Worm (Caenorhabditis elegans): ENCODE results near the gene myo-6.
A peak's percentile ranks its signal among the peaks of the same experiment; 100 is the strongest.

Gene myo-6

ce11 chrIII:13409498-13409897 is at the start of gene myo-6:
Gene myo-6 (plus strand): TSS chrIII:13409798.
- no peak for TF ChIP-seq ceh-36 (tag; optimal IDR thresholded peaks at IDR 0.05)
- no peak for TF ChIP-seq pes-1 (GFP tag; IDR thresholded peaks at IDR 0.05)
- TF ChIP-seq hnd-1 (tag; optimal IDR thresholded peaks at IDR 0.05): no peak
- no peak for TF ChIP-seq hmbx-1 (tag; optimal IDR thresholded peaks at IDR 0.05)
- TF ChIP-seq scrt-1 (GFP tag; IDR thresholded peaks at IDR 0.05): no peak
- TF ChIP-seq ets-7 (tag; optimal IDR thresholded peaks at IDR 0.05): no peak
- no peak for TF ChIP-seq tbx-11 (GFP tag; IDR thresholded peaks at IDR 0.05)
- TF ChIP-seq hmg-4 (GFP tag; optimal IDR thresholded peaks at IDR 0.05): no peak
- no peak for TF ChIP-seq ceh-13 (GFP tag; optimal IDR thresholded peaks at IDR 0.05)
- TF ChIP-seq B0310.2 (tag; optimal IDR thresholded peaks at IDR 0.05): no peak
- no peak for TF ChIP-seq ama-1 (optimal IDR thresholded peaks at IDR 0.05)
- TF ChIP-seq F13C5.2 (tag; optimal IDR thresholded peaks at IDR 0.05): no peak

ce11 chrIII:13359847-13360246 is 49.8 kb upstream of the myo-6 start:
- TF ChIP-seq sea-1 (GFP tag; conservative IDR thresholded peaks at IDR 0.05) (no peak), F13C5.2 (tag; optimal IDR thresholded peaks at IDR 0.05) (peak; percentile 25), tbx-37 (GFP tag; conservative IDR thresholded peaks at IDR 0.05) (peak; percentile 19; the same call in 1 of the 2 replicates), hnd-1 (tag; optimal IDR thresholded peaks at IDR 0.05) (no peak), hmg-4 (GFP tag; optimal IDR thresholded peaks at IDR 0.05) (peak; percentile 50), ceh-13 (GFP tag; optimal IDR thresholded peaks at IDR 0.05) (no peak)

- no peak for TF ChIP-seq sea-1 (GFP tag; conservative IDR thresholded peaks at IDR 0.05)
- TF ChIP-seq tbx-37 (GFP tag; conservative IDR thresholded peaks at IDR 0.05): no peak
Measured at ce11 chrIII:13370980-13371379, 38.6 kb upstream of the myo-6 start, which contains the start of gene T03F6.9. Gene T03F6.9 (minus strand): TSS chrIII:13371080.

- TF ChIP-seq ets-7 (tag; optimal IDR thresholded peaks at IDR 0.05) (no peak), pes-1 (GFP tag; IDR thresholded peaks at IDR 0.05) (no peak), hmbx-1 (tag; optimal IDR thresholded peaks at IDR 0.05) (no peak), ceh-13 (GFP tag; optimal IDR thresholded peaks at IDR 0.05) (no peak), tra-4 (tag; optimal IDR thresholded peaks at IDR 0.05) (no peak), ceh-36 (tag; optimal IDR thresholded peaks at IDR 0.05) (no peak), hmg-4 (GFP tag; optimal IDR thresholded peaks at IDR 0.05) (no peak), B0310.2 (tag; optimal IDR thresholded peaks at IDR 0.05) (no peak), ama-1 (optimal IDR thresholded peaks at IDR 0.05) (no peak), flt-1 (GFP tag; IDR thresholded peaks at IDR 0.05) (no peak), aly-1 (tag; optimal IDR thresholded peaks at IDR 0.05) (no peak), F13C5.2 (tag; optimal IDR thresholded peaks at IDR 0.05) (no peak), hnd-1 (tag; optimal IDR thresholded peaks at IDR 0.05) (no peak), tbx-11 (GFP tag; IDR thresholded peaks at IDR 0.05) (no peak), sea-1 (GFP tag; conservative IDR thresholded peaks at IDR 0.05) (no peak)
Measured at ce11 chrIII:13376304-13376760, 33.3 kb upstream of the myo-6 start, which contains the start of gene lis-1. Gene lis-1 (minus strand): TSS chrIII:13376710.

ce11 chrIII:13377249-13377648 is 32.3 kb upstream of the myo-6 start:
- no peak for TF ChIP-seq tbx-37 (GFP tag; conservative IDR thresholded peaks at IDR 0.05)
- no peak for TF ChIP-seq ets-7 (tag; optimal IDR thresholded peaks at IDR 0.05)
- peak; percentile 1 for TF ChIP-seq F13C5.2 (tag; optimal IDR thresholded peaks at IDR 0.05)
- TF ChIP-seq B0310.2 (tag; optimal IDR thresholded peaks at IDR 0.05): no peak

- no peak for TF ChIP-seq B0310.2 (tag; optimal IDR thresholded peaks at IDR 0.05)
Measured at ce11 chrIII:13378242-13378641, 31.4 kb upstream of the myo-6 start, which contains the start of gene T03F6.10. Gene T03F6.10 (minus strand): TSS chrIII:13378342.

- no peak for TF ChIP-seq aly-1 (tag; optimal IDR thresholded peaks at IDR 0.05)
- no peak for TF ChIP-seq pes-1 (GFP tag; IDR thresholded peaks at IDR 0.05)
- no peak for TF ChIP-seq tbx-37 (GFP tag; conservative IDR thresholded peaks at IDR 0.05)
- no peak for TF ChIP-seq scrt-1 (GFP tag; IDR thresholded peaks at IDR 0.05)
- TF ChIP-seq F13C5.2 (tag; optimal IDR thresholded peaks at IDR 0.05): no peak
- TF ChIP-seq ama-1 (optimal IDR thresholded peaks at IDR 0.05): no peak
- TF ChIP-seq hmbx-1 (tag; optimal IDR thresholded peaks at IDR 0.05): no peak
- no peak for TF ChIP-seq tra-4 (tag; optimal IDR thresholded peaks at IDR 0.05)
- no peak for TF ChIP-seq tbx-11 (GFP tag; IDR thresholded peaks at IDR 0.05)
- TF ChIP-seq ceh-13 (GFP tag; optimal IDR thresholded peaks at IDR 0.05): no peak
- no peak for TF ChIP-seq sea-1 (GFP tag; conservative IDR thresholded peaks at IDR 0.05)
- no peak for TF ChIP-seq B0310.2 (tag; optimal IDR thresholded peaks at IDR 0.05)
Measured at ce11 chrIII:13380196-13380595, 29.4 kb upstream of the myo-6 start, which contains the start of gene T03F6.6. Gene T03F6.6 (minus strand): TSS chrIII:13380296.

ce11 chrIII:13380881-13381280 is 28.7 kb upstream of the myo-6 start:
- TF ChIP-seq tbx-11 (GFP tag; IDR thresholded peaks at IDR 0.05): no peak
- no peak for TF ChIP-seq hmbx-1 (tag; optimal IDR thresholded peaks at IDR 0.05)
- no peak for TF ChIP-seq hnd-1 (tag; optimal IDR thresholded peaks at IDR 0.05)
- no peak for TF ChIP-seq ama-1 (optimal IDR thresholded peaks at IDR 0.05)
- no peak for TF ChIP-seq aly-1 (tag; optimal IDR thresholded peaks at IDR 0.05)
- TF ChIP-seq ceh-13 (GFP tag; optimal IDR thresholded peaks at IDR 0.05): no peak
- TF ChIP-seq flt-1 (GFP tag; IDR thresholded peaks at IDR 0.05): no peak

- no peak for TF ChIP-seq pes-1 (GFP tag; IDR thresholded peaks at IDR 0.05)
- no peak for TF ChIP-seq ceh-36 (tag; optimal IDR thresholded peaks at IDR 0.05)
- TF ChIP-seq aly-1 (tag; optimal IDR thresholded peaks at IDR 0.05): no peak
- TF ChIP-seq tbx-11 (GFP tag; IDR thresholded peaks at IDR 0.05): no peak
- TF ChIP-seq B0310.2 (tag; optimal IDR thresholded peaks at IDR 0.05): no peak
- no peak for TF ChIP-seq scrt-1 (GFP tag; IDR thresholded peaks at IDR 0.05)
- no peak for TF ChIP-seq ama-1 (optimal IDR thresholded peaks at IDR 0.05)
- no peak for TF ChIP-seq ets-7 (tag; optimal IDR thresholded peaks at IDR 0.05)
- no peak for TF ChIP-seq hmbx-1 (tag; optimal IDR thresholded peaks at IDR 0.05)
Measured at ce11 chrIII:13381684-13382083, 27.9 kb upstream of the myo-6 start.

Data from whole organism, early embryonic.